Fruit fly (Drosophila melanogaster) whole organism, embryonic: ENCODE measurements around the gene CG31760.

ENCODE experiments used
- Abd-B ChIP-seq: fragments of 200-800 bp; sonication (Bioruptor generic); optimal IDR thresholded peaks from 2 replicates; lab custom pipeline; 2018; ENCODE audit warnings: missing biosample characterization, mild to moderate bottlenecking, missing genetic modification characterization, moderate library complexity
- Aef1 ChIP-seq: fragments of 200-800 bp; sonication (Bioruptor generic); IDR thresholded peaks from 3 replicates; pipeline ENCODE4 v1.3.6; 2022; ENCODE audit warnings: missing biosample characterization, missing genetic modification characterization
- BtbVII ChIP-seq: fragments of 200-800 bp; sonication (Bioruptor generic); optimal IDR thresholded peaks from 3 replicates; lab custom pipeline; 2017; ENCODE audit warnings: missing biosample characterization, mild to moderate bottlenecking, missing genetic modification characterization
- C15 ChIP-seq: fragments of 200-800 bp; sonication (Bioruptor generic); IDR thresholded peaks from 3 replicates; pipeline ENCODE4 v1.3.6; 2022; ENCODE audit warnings: missing biosample characterization, missing genetic modification characterization
- CG10431 ChIP-seq: fragments of 200-800 bp; sonication (Bioruptor generic); optimal IDR thresholded peaks from 3 replicates; lab custom pipeline; 2018; ENCODE audit warnings: missing biosample characterization, mild to moderate bottlenecking, missing genetic modification characterization
- CG11085 ChIP-seq: fragments of 200-800 bp; sonication (Bioruptor generic); IDR thresholded peaks from 2 replicates; pipeline ENCODE4 v1.3.6; 2022; ENCODE audit warnings: missing biosample characterization, missing genetic modification characterization
- CG11696 ChIP-seq: fragments of 200-800 bp; sonication (Bioruptor generic); IDR thresholded peaks from 2 replicates; pipeline ENCODE4 v1.3.6; 2022; ENCODE audit warnings: missing biosample characterization, missing genetic modification characterization
- CG13123 ChIP-seq: fragments of 200-800 bp; sonication (Bioruptor generic); optimal IDR thresholded peaks from 2 replicates; lab custom pipeline; 2016; ENCODE audit warnings: missing biosample characterization, missing genetic modification characterization
- CG14050 ChIP-seq: fragments of 200-800 bp; sonication (Bioruptor generic); IDR thresholded peaks from 3 replicates; pipeline ENCODE4 v1.3.6; 2022; ENCODE audit warnings: missing biosample characterization, missing genetic modification characterization
- CG14667 ChIP-seq: fragments of 200-800 bp; sonication (Bioruptor generic); IDR thresholded peaks from 2 replicates; pipeline ENCODE4 v1.3.6; 2022; ENCODE audit warnings: missing biosample characterization, missing genetic modification characterization
- CG15073 ChIP-seq: fragments of 200-800 bp; sonication (Bioruptor generic); optimal IDR thresholded peaks from 2 replicates; lab custom pipeline; 2016; ENCODE audit warnings: missing biosample characterization, missing genetic modification characterization
- CG15601 ChIP-seq: fragments of 200-800 bp; sonication (Bioruptor generic); optimal IDR thresholded peaks from 3 replicates; lab custom pipeline; 2019; ENCODE audit warnings: missing biosample characterization, mild to moderate bottlenecking, missing genetic modification characterization, moderate library complexity
- CG17802 ChIP-seq: fragments of 200-800 bp; sonication (Bioruptor generic); optimal IDR thresholded peaks from 2 replicates; lab custom pipeline; 2018; ENCODE audit warnings: missing biosample characterization, mild to moderate bottlenecking, missing genetic modification characterization, moderate library complexity
- CG17912 ChIP-seq: fragments of 200-800 bp; sonication (Bioruptor generic); optimal IDR thresholded peaks from 2 replicates; lab custom pipeline; 2018; ENCODE audit warnings: missing biosample characterization, mild to moderate bottlenecking, missing genetic modification characterization
- CG1832 ChIP-seq: fragments of 200-800 bp; sonication (Bioruptor generic); optimal IDR thresholded peaks from 2 replicates; lab custom pipeline; 2017; ENCODE audit warnings: missing biosample characterization, mild to moderate bottlenecking, missing genetic modification characterization, inconsistent platforms
- CG3407 ChIP-seq: fragments of 200-800 bp; sonication (Bioruptor generic); optimal IDR thresholded peaks from 2 replicates; lab custom pipeline; 2018; ENCODE audit warnings: missing biosample characterization, mild to moderate bottlenecking, missing genetic modification characterization
- CG4404 ChIP-seq: fragments of 200-800 bp; sonication (Bioruptor generic); IDR thresholded peaks from 2 replicates; pipeline ENCODE4 v1.3.6; 2022; ENCODE audit warnings: missing biosample characterization, missing genetic modification characterization
- CG4730 ChIP-seq: fragments of 200-800 bp; sonication (Bioruptor generic); IDR thresholded peaks from 2 replicates; pipeline ENCODE4 v1.3.6; 2022; ENCODE audit warnings: missing biosample characterization, missing genetic modification characterization
- CG6683 ChIP-seq: fragments of 200-800 bp; sonication (Bioruptor generic); optimal IDR thresholded peaks from 2 replicates; lab custom pipeline; 2017; ENCODE audit warnings: missing biosample characterization, mild to moderate bottlenecking, missing genetic modification characterization, missing genetic modification reagents
- CG6765 ChIP-seq: fragments of 200-800 bp; sonication (Bioruptor generic); optimal IDR thresholded peaks from 3 replicates; lab custom pipeline; 2017; ENCODE audit warnings: missing biosample characterization, mild to moderate bottlenecking, missing genetic modification characterization
- CG8290 ChIP-seq, 3 experiments: fragments of 200-800 bp; sonication (Bioruptor generic); optimal IDR thresholded peaks; 2 replicates each; lab custom pipeline; 2016 to 2019; ENCODE audit warnings: missing biosample characterization in 3 of 3, missing genetic modification characterization in 3 of 3, mild to moderate bottlenecking in 2 of 3, moderate library complexity in 1 of 3
- CG9932 ChIP-seq: fragments of 200-800 bp; sonication (Bioruptor generic); IDR thresholded peaks from 2 replicates; pipeline ENCODE4 v1.3.6; 2022; ENCODE audit warnings: missing biosample characterization, missing genetic modification characterization
- D ChIP-seq, 2 experiments: fragments of 200-800 bp in 1 of 2; fragments of >200 bp in 1 of 2; sonication (Bioruptor generic) in 1 of 2; optimal IDR thresholded peaks; 2 replicates in 1 of 2; 3 replicates in 1 of 2; lab custom pipeline; 2017; ENCODE audit warnings: mild to moderate bottlenecking in 1 of 2, missing biosample characterization in 1 of 2, missing genetic modification characterization in 1 of 2, missing genetic modification reagents in 1 of 2
- Dll ChIP-seq: fragments of 200-800 bp; sonication (Bioruptor generic); IDR thresholded peaks from 4 replicates; pipeline ENCODE4 v1.3.6; 2022; ENCODE audit warnings: missing biosample characterization, missing genetic modification characterization; ENCODE audit not compliant: partially characterized antibody
- E2f2 ChIP-seq: fragments of 200-800 bp; sonication (Bioruptor generic); IDR thresholded peaks from 2 replicates; pipeline ENCODE4 v1.3.6; 2022; ENCODE audit warnings: missing biosample characterization, missing genetic modification characterization
- Gug ChIP-seq: fragments of 200-800 bp; sonication (Bioruptor generic); IDR thresholded peaks from 4 replicates; pipeline ENCODE4 v1.3.6; 2022; ENCODE audit warnings: missing biosample characterization, missing genetic modification characterization
- H15 ChIP-seq: fragments of 200-800 bp; sonication (Bioruptor generic); IDR thresholded peaks from 3 replicates; pipeline ENCODE4 v1.3.6; 2022; ENCODE audit warnings: missing biosample characterization, missing genetic modification characterization
- HLH54F ChIP-seq: fragments of 200-800 bp; sonication (Bioruptor generic); optimal IDR thresholded peaks from 3 replicates; lab custom pipeline; 2016; ENCODE audit warnings: missing biosample characterization, missing genetic modification characterization
- Hr39 ChIP-seq: fragments of >200 bp; optimal IDR thresholded peaks from 2 replicates; lab custom pipeline; 2017
- Mes4 ChIP-seq: fragments of 200-800 bp; sonication (Bioruptor generic); optimal IDR thresholded peaks from 2 replicates; lab custom pipeline; 2016; ENCODE audit warnings: missing biosample characterization, missing genetic modification characterization
- Opbp ChIP-seq: fragments of 200-800 bp; sonication (Bioruptor generic); IDR thresholded peaks from 3 replicates; pipeline ENCODE4 v1.3.6; 2022; ENCODE audit warnings: missing biosample characterization, missing genetic modification characterization; ENCODE audit not compliant: partially characterized antibody
- Ptx1 ChIP-seq: fragments of 200-800 bp; sonication (Bioruptor generic); IDR thresholded peaks from 2 replicates; pipeline ENCODE4 v1.3.6; 2022; ENCODE audit warnings: missing biosample characterization, missing genetic modification characterization
- Ssrp ChIP-seq: fragments of 200-800 bp; sonication (Bioruptor generic); optimal IDR thresholded peaks from 2 replicates; lab custom pipeline; 2018; ENCODE audit warnings: missing biosample characterization, mild to moderate bottlenecking, missing genetic modification characterization, moderate library complexity
- ato ChIP-seq: fragments of 200-800 bp; sonication (Bioruptor generic); IDR thresholded peaks from 2 replicates; pipeline ENCODE4 v1.3.6; 2022; ENCODE audit warnings: missing biosample characterization, missing genetic modification characterization; ENCODE audit not compliant: partially characterized antibody
- bcd ChIP-seq: fragments of 200-800 bp; sonication (Bioruptor generic); optimal IDR thresholded peaks from 2 replicates; lab custom pipeline; 2017; ENCODE audit warnings: missing biosample characterization, mild to moderate bottlenecking, missing genetic modification characterization
- cas ChIP-seq: fragments of 200-800 bp; sonication (Bioruptor generic); IDR thresholded peaks from 2 replicates; pipeline ENCODE4 v1.3.6; 2022; ENCODE audit warnings: missing biosample characterization, missing genetic modification characterization
- gem ChIP-seq: fragments of 200-800 bp; sonication (Bioruptor generic); optimal IDR thresholded peaks from 2 replicates; lab custom pipeline; 2019; ENCODE audit warnings: missing biosample characterization, mild to moderate bottlenecking, missing genetic modification characterization, moderate library complexity
- klu ChIP-seq: fragments of 200-800 bp; sonication (Bioruptor generic); IDR thresholded peaks from 2 replicates; pipeline ENCODE4 v1.3.6; 2022; ENCODE audit warnings: missing biosample characterization, missing genetic modification characterization
- lab ChIP-seq: fragments of 200-800 bp; sonication (Bioruptor generic); optimal IDR thresholded peaks from 3 replicates; lab custom pipeline; 2017; ENCODE audit warnings: missing biosample characterization, missing genetic modification characterization, mild to moderate bottlenecking, moderate library complexity, missing genetic modification reagents
- luna ChIP-seq: fragments of 200-800 bp; sonication (Bioruptor generic); optimal IDR thresholded peaks from 2 replicates; lab custom pipeline; 2016; ENCODE audit warnings: missing biosample characterization, missing genetic modification characterization
- maf-S ChIP-seq: fragments of 200-800 bp; sonication (Bioruptor generic); optimal IDR thresholded peaks from 2 replicates; lab custom pipeline; 2016; ENCODE audit warnings: missing biosample characterization, missing genetic modification characterization
- odd ChIP-seq: fragments of 200-800 bp; sonication (Bioruptor generic); optimal IDR thresholded peaks from 2 replicates; lab custom pipeline; 2017; ENCODE audit warnings: missing biosample characterization, mild to moderate bottlenecking, missing genetic modification characterization
- otp ChIP-seq: fragments of 200-800 bp; sonication (Bioruptor generic); IDR thresholded peaks from 3 replicates; pipeline ENCODE4, ENCODE4 v1.3.6; 2022; ENCODE audit warnings: missing biosample characterization, missing genetic modification characterization
- pita ChIP-seq: fragments of 200-800 bp; sonication (Bioruptor generic); optimal IDR thresholded peaks from 2 replicates; lab custom pipeline; 2017; ENCODE audit warnings: missing biosample characterization, mild to moderate bottlenecking, missing genetic modification characterization
- stwl ChIP-seq: fragments of 200-800 bp; sonication (Bioruptor generic); optimal IDR thresholded peaks from 3 replicates; lab custom pipeline; 2018; ENCODE audit warnings: missing biosample characterization, mild to moderate bottlenecking, missing genetic modification characterization, moderate library complexity
- tll ChIP-seq, 2 experiments: fragments of 200-800 bp in 1 of 2; fragments of >200 bp in 1 of 2; sonication (Bioruptor generic) in 1 of 2; optimal IDR thresholded peaks; 2 replicates each; lab custom pipeline; 2017 to 2019; ENCODE audit warnings: missing biosample characterization in 2 of 2, missing genetic modification characterization in 2 of 2, mild to moderate bottlenecking in 1 of 2, moderate library complexity in 1 of 2
- z ChIP-seq: fragments of 200-800 bp; sonication (Bioruptor generic); IDR thresholded peaks from 3 replicates; pipeline ENCODE4 v1.3.6; 2022; ENCODE audit warnings: missing biosample characterization, missing genetic modification characterization

Gene CG31760

dm6 chr2L:12103231-12104210, 39.1 kb upstream of the CG31760 start, which contains the start of the genes Patsas and ThrRS (continued):
- peak; percentile 78 for TF ChIP-seq CG8290 (GFP tag; optimal IDR thresholded peaks at IDR 0.05; lab: Kevin White, UChicago)
- no peak for TF ChIP-seq CG8290 (tag; optimal IDR thresholded peaks at IDR 0.05; lab: Kevin White, UChicago)
- TF ChIP-seq CG15073 (GFP tag; lab: Kevin White, UChicago): peak; percentile 15
- peak; percentile 79 for TF ChIP-seq E2f2
- TF ChIP-seq CG6765 (GFP tag; lab: Kevin White, UChicago): peak; percentile 43
- TF ChIP-seq tll (GFP tag; optimal IDR thresholded peaks at IDR 0.05; lab: Kevin White, UChicago): no peak
- peak; percentile 83 for TF ChIP-seq CG15601 (tag; lab: Kevin White, UChicago)
- peak; percentile 89 for TF ChIP-seq CG9932 (GFP tag; lab: Robert Waterston, UW)
- TF ChIP-seq odd (GFP tag; lab: Kevin White, UChicago): no peak
- TF ChIP-seq CG6683 (GFP tag; lab: Kevin White, UChicago): peak; percentile 47
- peak; percentile 88 for TF ChIP-seq Ssrp (tag; lab: Kevin White, UChicago)
- TF ChIP-seq otp (GFP tag; lab: Robert Waterston, UW): peak; percentile 71; the same call in 2 of the 3 replicates
- peak; percentile 96 for TF ChIP-seq Abd-B
- no peak for TF ChIP-seq CG1832
- TF ChIP-seq stwl: peak; percentile 70
- TF ChIP-seq BtbVII (GFP tag; lab: Kevin White, UChicago): peak; percentile 57
- TF ChIP-seq cas: peak; percentile 69
- TF ChIP-seq bcd (GFP tag; lab: Kevin White, UChicago): peak; percentile 87
- TF ChIP-seq gem (tag; lab: Kevin White, UChicago): peak; percentile 94
- TF ChIP-seq Hr39 (lab: Kevin White, UChicago): no peak
- TF ChIP-seq CG14050 (GFP tag; lab: Robert Waterston, UW): peak; percentile 71
- TF ChIP-seq Mes4 (GFP tag; lab: Kevin White, UChicago): peak; percentile 52
- TF ChIP-seq z (GFP tag; lab: Robert Waterston, UW): no peak
- peak; percentile 90 for TF ChIP-seq lab
- peak; percentile 63 for TF ChIP-seq CG13123 (GFP tag; lab: Kevin White, UChicago)
- TF ChIP-seq HLH54F (GFP tag; lab: Kevin White, UChicago): peak; percentile 78
- TF ChIP-seq CG17802 (tag; lab: Kevin White, UChicago): peak; percentile 86
- no peak for TF ChIP-seq ato (GFP tag; lab: Robert Waterston, UW)
- peak; percentile 58 for TF ChIP-seq CG11696 (GFP tag; lab: Robert Waterston, UW)
- no peak for TF ChIP-seq D (optimal IDR thresholded peaks at IDR 0.05; lab: Kevin White, UChicago)
- TF ChIP-seq D (GFP tag; optimal IDR thresholded peaks at IDR 0.05; lab: Kevin White, UChicago): peak; percentile 77
- TF ChIP-seq Opbp (GFP tag; lab: Robert Waterston, UW): no peak; the same call in 2 of the 3 replicates
- TF ChIP-seq pita (GFP tag; lab: Kevin White, UChicago): no peak
- TF ChIP-seq CG11085 (GFP tag; lab: Robert Waterston, UW): peak; percentile 75
- TF ChIP-seq Dll: 0 out of 4 replicates have a peak, but pooled peaks have one; percentile 26
- peak; percentile 73; the same call in 3 of the 4 replicates for TF ChIP-seq Gug
- TF ChIP-seq luna (GFP tag; lab: Kevin White, UChicago): peak; percentile 24
- no peak for TF ChIP-seq CG3407 (GFP tag; lab: Kevin White, UChicago)
- TF ChIP-seq maf-S: peak; percentile 79
- TF ChIP-seq klu: peak; percentile 81
- TF ChIP-seq CG10431 (GFP tag; lab: Kevin White, UChicago): peak; percentile 33
- peak; percentile 31 for TF ChIP-seq CG17912 (GFP tag; lab: Kevin White, UChicago)
- peak; percentile 86 for TF ChIP-seq Aef1 (GFP tag; lab: Robert Waterston, UW)
- TF ChIP-seq CG4730: peak; percentile 81
- peak; percentile 52; the same call in 1 of the 3 replicates for TF ChIP-seq C15
- TF ChIP-seq Ptx1 (GFP tag; lab: Robert Waterston, UW): peak; percentile 90
- TF ChIP-seq CG4404 (GFP tag; lab: Robert Waterston, UW): peak; percentile 86
- peak; percentile 76; the same call in 2 of the 3 replicates for TF ChIP-seq H15 (GFP tag; lab: Robert Waterston, UW)
- peak; percentile 81 for TF ChIP-seq CG14667 (GFP tag; lab: Robert Waterston, UW)
